Fruit fly (Drosophila melanogaster) whole organism, embryonic: Measurements from ENCODE around the gene Csk.

Experiments used
- Bgb ChIP-seq: fragments of 200-800 bp; sonication (Bioruptor generic); IDR thresholded peaks from 2 replicates; pipeline ENCODE4 v1.3.6; 2022; ENCODE audit warnings: missing biosample characterization, missing genetic modification characterization; ENCODE audit not compliant: partially characterized antibody
- CG10147 ChIP-seq: fragments of 200-800 bp; sonication (Bioruptor generic); optimal IDR thresholded peaks from 2 replicates; lab custom pipeline; 2019; ENCODE audit warnings: missing biosample characterization, mild to moderate bottlenecking, missing genetic modification characterization, moderate library complexity
- CG10274 ChIP-seq: fragments of 200-800 bp; sonication (Bioruptor generic); optimal IDR thresholded peaks from 3 replicates; lab custom pipeline; 2017; ENCODE audit warnings: missing biosample characterization, mild to moderate bottlenecking, missing genetic modification characterization
- CG13123 ChIP-seq: fragments of 200-800 bp; sonication (Bioruptor generic); optimal IDR thresholded peaks from 2 replicates; lab custom pipeline; 2016; ENCODE audit warnings: missing biosample characterization, missing genetic modification characterization
- CG14667 ChIP-seq: fragments of 200-800 bp; sonication (Bioruptor generic); IDR thresholded peaks from 2 replicates; pipeline ENCODE4 v1.3.6; 2022; ENCODE audit warnings: missing biosample characterization, missing genetic modification characterization
- CG15269 ChIP-seq: fragments of 200-800 bp; sonication (Bioruptor generic); optimal IDR thresholded peaks from 2 replicates; lab custom pipeline; 2018; ENCODE audit warnings: missing biosample characterization, mild to moderate bottlenecking, missing genetic modification characterization, moderate library complexity
- CG1529 ChIP-seq: fragments of 200-800 bp; sonication (Bioruptor generic); optimal IDR thresholded peaks from 3 replicates; lab custom pipeline; 2018; ENCODE audit warnings: missing biosample characterization, missing genetic modification characterization
- CG15479 ChIP-seq: fragments of 200-800 bp; sonication (Bioruptor generic); optimal IDR thresholded peaks from 3 replicates; lab custom pipeline; 2019; ENCODE audit warnings: missing biosample characterization, mild to moderate bottlenecking, missing genetic modification characterization, moderate library complexity
- CG2116 ChIP-seq: fragments of 200-800 bp; sonication (Bioruptor generic); optimal IDR thresholded peaks from 3 replicates; lab custom pipeline; 2018; ENCODE audit warnings: missing biosample characterization, mild to moderate bottlenecking, missing genetic modification characterization
- CG2129 ChIP-seq: fragments of 200-800 bp; sonication (Bioruptor generic); IDR thresholded peaks from 2 replicates; pipeline ENCODE4 v1.3.6; 2022; ENCODE audit warnings: missing biosample characterization, missing genetic modification characterization; ENCODE audit not compliant: partially characterized antibody
- CG2875 ChIP-seq: fragments of 200-800 bp; sonication (Bioruptor generic); optimal IDR thresholded peaks from 2 replicates; lab custom pipeline; 2017; ENCODE audit warnings: missing biosample characterization, mild to moderate bottlenecking, missing genetic modification characterization, missing genetic modification reagents
- CG31365 ChIP-seq: fragments of 200-800 bp; sonication (Bioruptor generic); optimal IDR thresholded peaks from 2 replicates; lab custom pipeline; 2018; ENCODE audit warnings: missing biosample characterization, mild to moderate bottlenecking, missing genetic modification characterization
- CG3726 ChIP-seq: fragments of 200-800 bp; sonication (Bioruptor generic); IDR thresholded peaks from 3 replicates; pipeline ENCODE4, ENCODE4 v1.3.6; 2022; ENCODE audit warnings: missing biosample characterization, missing genetic modification characterization
- CG4282 ChIP-seq: fragments of 200-800 bp; sonication (Bioruptor generic); optimal IDR thresholded peaks from 2 replicates; lab custom pipeline; 2016; ENCODE audit warnings: missing biosample characterization, missing genetic modification characterization
- CG4360 ChIP-seq: fragments of 200-800 bp; sonication (Bioruptor generic); IDR thresholded peaks from 2 replicates; pipeline ENCODE4 v1.3.6; 2022; ENCODE audit warnings: missing biosample characterization, missing genetic modification characterization
- CG7839 ChIP-seq: fragments of 200-800 bp; sonication (Bioruptor generic); optimal IDR thresholded peaks from 3 replicates; lab custom pipeline; 2018; ENCODE audit warnings: missing biosample characterization, mild to moderate bottlenecking, missing genetic modification characterization, moderate library complexity
- CG8281 ChIP-seq: fragments of 200-800 bp; sonication (Bioruptor generic); optimal IDR thresholded peaks from 2 replicates; lab custom pipeline; 2018; ENCODE audit warnings: missing biosample characterization, mild to moderate bottlenecking, missing genetic modification characterization, moderate library complexity
- CHES-1-like ChIP-seq: fragments of 200-800 bp; sonication (Bioruptor generic); optimal IDR thresholded peaks from 2 replicates; lab custom pipeline; 2016; ENCODE audit warnings: missing biosample characterization, missing genetic modification characterization
- Camta ChIP-seq: fragments of 200-800 bp; sonication (Bioruptor generic); optimal IDR thresholded peaks from 2 replicates; lab custom pipeline; 2016; ENCODE audit warnings: missing biosample characterization, missing genetic modification characterization
- Doc3 ChIP-seq: fragments of 200-800 bp; sonication (Bioruptor generic); IDR thresholded peaks from 3 replicates; pipeline ENCODE4 v1.3.6; 2022; ENCODE audit warnings: missing biosample characterization, missing genetic modification characterization; ENCODE audit not compliant: partially characterized antibody
- Elba2 ChIP-seq: fragments of 200-800 bp; sonication (Bioruptor generic); optimal IDR thresholded peaks from 3 replicates; lab custom pipeline; 2016; ENCODE audit warnings: missing biosample characterization, missing genetic modification characterization
- H2.0 ChIP-seq: fragments of 200-800 bp; sonication (Bioruptor generic); IDR thresholded peaks from 2 replicates; pipeline ENCODE4 v1.3.6; 2022; ENCODE audit warnings: missing biosample characterization, missing genetic modification characterization
- HHEX ChIP-seq: fragments of 200-800 bp; sonication (Bioruptor generic); optimal IDR thresholded peaks from 3 replicates; lab custom pipeline; 2017; ENCODE audit warnings: missing biosample characterization, mild to moderate bottlenecking, missing genetic modification characterization, missing genetic modification reagents
- Hr78 ChIP-seq, 2 experiments: fragments of 200-800 bp in 1 of 2; fragments of >200 bp in 1 of 2; sonication (Bioruptor generic) in 1 of 2; optimal IDR thresholded peaks; 2 replicates each; lab custom pipeline; 2017 to 2019; ENCODE audit warnings: missing biosample characterization in 2 of 2, missing genetic modification characterization in 2 of 2, mild to moderate bottlenecking in 1 of 2, moderate library complexity in 1 of 2
- Opbp ChIP-seq: fragments of 200-800 bp; sonication (Bioruptor generic); IDR thresholded peaks from 3 replicates; pipeline ENCODE4 v1.3.6; 2022; ENCODE audit warnings: missing biosample characterization, missing genetic modification characterization; ENCODE audit not compliant: partially characterized antibody
- Sry-β ChIP-seq: fragments of 200-800 bp; sonication (Bioruptor generic); optimal IDR thresholded peaks from 2 replicates; lab custom pipeline; 2018; ENCODE audit warnings: missing biosample characterization, mild to moderate bottlenecking, missing genetic modification characterization, moderate library complexity
- Ssrp ChIP-seq: fragments of 200-800 bp; sonication (Bioruptor generic); optimal IDR thresholded peaks from 2 replicates; lab custom pipeline; 2018; ENCODE audit warnings: missing biosample characterization, mild to moderate bottlenecking, missing genetic modification characterization, moderate library complexity
- TFAM ChIP-seq: fragments of 200-800 bp; sonication (Bioruptor generic); optimal IDR thresholded peaks from 2 replicates; lab custom pipeline; 2017; ENCODE audit warnings: missing biosample characterization, missing genetic modification characterization, inconsistent platforms
- Usf ChIP-seq: fragments of 200-800 bp; sonication (Bioruptor generic); optimal IDR thresholded peaks from 2 replicates; lab custom pipeline; 2017; ENCODE audit warnings: missing genotype, missing biosample characterization, missing genetic modification characterization
- ara ChIP-seq: fragments of 200-800 bp; sonication (Bioruptor generic); IDR thresholded peaks from 2 replicates; pipeline ENCODE4 v1.3.6; 2022; ENCODE audit warnings: missing biosample characterization, missing genetic modification characterization
- ase ChIP-seq: fragments of 200-800 bp; sonication (Bioruptor generic); IDR thresholded peaks from 3 replicates; pipeline ENCODE4 v1.3.6; 2022; ENCODE audit warnings: missing biosample characterization, missing genetic modification characterization
- chinmo ChIP-seq: fragments of 200-800 bp; sonication (Bioruptor generic); IDR thresholded peaks from 4 replicates; pipeline ENCODE4 v1.3.6; 2022; ENCODE audit warnings: missing biosample characterization, missing genetic modification characterization; ENCODE audit not compliant: partially characterized antibody
- eve ChIP-seq, 2 experiments: fragments of >200 bp; optimal IDR thresholded peaks; 2 replicates each; lab custom pipeline; 2017; ENCODE audit warnings: missing biosample characterization in 2 of 2, missing genetic modification characterization in 2 of 2
- ewg ChIP-seq: fragments of 200-800 bp; sonication (Bioruptor generic); optimal IDR thresholded peaks from 3 replicates; lab custom pipeline; 2017; ENCODE audit warnings: mild to moderate bottlenecking, missing biosample characterization, missing genetic modification reagents, missing genetic modification characterization
- eyg ChIP-seq: fragments of 200-800 bp; sonication (Bioruptor generic); optimal IDR thresholded peaks from 3 replicates; lab custom pipeline; 2016; ENCODE audit warnings: missing biosample characterization, missing genetic modification characterization
- fd102C ChIP-seq: fragments of 200-800 bp; sonication (Bioruptor generic); optimal IDR thresholded peaks from 2 replicates; lab custom pipeline; 2018; ENCODE audit warnings: missing biosample characterization, mild to moderate bottlenecking, missing genetic modification characterization, moderate library complexity
- jigr1 ChIP-seq: fragments of 200-800 bp; sonication (Bioruptor generic); IDR thresholded peaks from 3 replicates; pipeline ENCODE4 v1.3.6; 2022; ENCODE audit warnings: missing biosample characterization, missing genetic modification characterization
- lbe ChIP-seq: fragments of 200-800 bp; sonication (Bioruptor generic); optimal IDR thresholded peaks from 2 replicates; lab custom pipeline; 2016; ENCODE audit warnings: missing biosample characterization, mild to moderate bottlenecking, missing genetic modification characterization
- luna ChIP-seq: fragments of 200-800 bp; sonication (Bioruptor generic); optimal IDR thresholded peaks from 2 replicates; lab custom pipeline; 2016; ENCODE audit warnings: missing biosample characterization, missing genetic modification characterization
- pho ChIP-seq: fragments of 200-800 bp; sonication (Bioruptor generic); optimal IDR thresholded peaks from 2 replicates; lab custom pipeline; 2016; ENCODE audit warnings: missing biosample characterization, missing genetic modification characterization
- prd ChIP-seq, 3 experiments: fragments of >200 bp in 2 of 3; fragments of 200-800 bp in 1 of 3; sonication (Bioruptor generic) in 1 of 3; optimal IDR thresholded peaks in 2 of 3; IDR thresholded peaks in 1 of 3; 2 replicates in 2 of 3; 3 replicates in 1 of 3; pipeline versions ENCODE4 v1.3.6 to Lab custom; 2017 to 2022; ENCODE audit warnings: missing biosample characterization in 1 of 3, missing genetic modification characterization in 1 of 3
- pum ChIP-seq: fragments of 200-800 bp; sonication (Bioruptor generic); optimal IDR thresholded peaks from 2 replicates; lab custom pipeline; 2016; ENCODE audit warnings: missing biosample characterization, missing genetic modification characterization
- sens ChIP-seq: fragments of 200-800 bp; sonication (Bioruptor generic); peaks from one replicate; lab custom pipeline; 2016; ENCODE audit warnings: missing biosample characterization, missing genetic modification characterization
- sna ChIP-seq: fragments of 200-800 bp; sonication (Bioruptor generic); IDR thresholded peaks from 2 replicates; pipeline ENCODE4 v1.3.6; 2022; ENCODE audit warnings: missing biosample characterization, missing genetic modification characterization; ENCODE audit not compliant: partially characterized antibody
- ssp ChIP-seq: fragments of 200-800 bp; sonication (Bioruptor generic); IDR thresholded peaks from 2 replicates; pipeline ENCODE4 v1.3.6; 2022; ENCODE audit warnings: missing biosample characterization, missing genetic modification characterization
- unpg ChIP-seq: fragments of 200-800 bp; sonication (Bioruptor generic); optimal IDR thresholded peaks from 3 replicates; lab custom pipeline; 2018; ENCODE audit warnings: missing biosample characterization, mild to moderate bottlenecking, missing genetic modification characterization, moderate library complexity
- wek ChIP-seq: fragments of 200-800 bp; sonication (Bioruptor generic); optimal IDR thresholded peaks from 3 replicates; lab custom pipeline; 2018; ENCODE audit warnings: missing biosample characterization, mild to moderate bottlenecking, missing genetic modification characterization, moderate library complexity
- zf30C ChIP-seq: fragments of 200-800 bp; sonication (Bioruptor generic); optimal IDR thresholded peaks from 3 replicates; lab custom pipeline; 2018; ENCODE audit warnings: missing biosample characterization, mild to moderate bottlenecking, missing genetic modification characterization

The Csk gene

DNA sequence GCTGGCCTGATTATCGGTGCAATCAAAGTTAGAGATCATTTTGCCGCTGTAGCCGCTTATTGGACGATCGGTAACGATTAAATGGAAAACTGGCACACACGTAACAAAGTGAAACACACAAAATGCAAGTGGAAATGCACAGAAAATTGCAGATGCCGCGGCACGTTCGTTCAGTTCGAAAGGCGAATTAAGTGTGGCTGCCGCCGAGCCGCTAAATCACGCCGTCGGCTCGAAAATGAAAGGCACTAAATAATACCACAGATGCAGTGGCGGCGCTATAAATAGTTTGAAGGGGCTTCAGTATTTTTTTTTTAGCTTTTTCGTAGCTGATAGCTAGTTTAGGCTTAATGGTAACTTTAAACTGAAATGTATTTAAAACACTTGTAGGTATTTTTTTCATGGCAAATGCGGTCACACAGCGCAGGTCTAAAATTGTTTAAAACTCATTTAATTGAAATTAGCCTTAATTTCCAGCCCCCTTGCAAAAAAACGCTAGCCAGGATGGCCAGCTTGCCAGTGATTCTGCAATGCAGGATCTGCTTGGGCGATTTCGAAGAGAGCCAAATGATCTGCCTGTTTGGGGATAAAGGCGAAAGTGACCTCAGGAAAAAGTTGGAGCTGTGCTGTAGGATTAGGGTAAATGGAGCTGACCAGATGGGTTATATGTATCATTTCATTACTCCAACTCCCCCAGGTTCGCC lies 30.6 kb downstream of the Csk start, which contains the start of the genes Jupiter and CG14710 (continued):
- TF ChIP-seq CG15269 (tag; lab: Kevin White, UChicago) = peak; percentile 30
- TF ChIP-seq CG2116 (GFP tag; lab: Kevin White, UChicago) = peak; percentile 62
- TF ChIP-seq fd102C (GFP tag; lab: Kevin White, UChicago) = no peak
- no peak for TF ChIP-seq eve (GFP tag; optimal IDR thresholded peaks at IDR 0.05; lab: Kevin White, UChicago)
- TF ChIP-seq CG10147 (GFP tag; lab: Kevin White, UChicago) = peak; percentile 31
- TF ChIP-seq CG4360 (GFP tag; lab: Robert Waterston, UW) = no peak
- TF ChIP-seq luna = no peak
- peak; percentile 73; the same call in 1 of the 4 replicates for TF ChIP-seq chinmo (GFP tag; lab: Robert Waterston, UW)
- peak; percentile 84 for TF ChIP-seq Sry-β (GFP tag; lab: Kevin White, UChicago)
- TF ChIP-seq CG2129 (GFP tag; lab: Robert Waterston, UW) = no peak
- TF ChIP-seq CG1529 (GFP tag; lab: Kevin White, UChicago) = no peak
- TF ChIP-seq Hr78 (GFP tag; optimal IDR thresholded peaks at IDR 0.05; lab: Kevin White, UChicago) = no peak
- no peak for TF ChIP-seq ara (GFP tag; lab: Robert Waterston, UW)
- no peak for TF ChIP-seq CG31365 (tag; lab: Kevin White, UChicago)
- peak; percentile 55 for TF ChIP-seq CG7839 (tag; lab: Kevin White, UChicago)
- no peak for TF ChIP-seq CG8281
- TF ChIP-seq pum (GFP tag; lab: Kevin White, UChicago) = peak; percentile 75
- peak; percentile 53 for TF ChIP-seq unpg (GFP tag; lab: Kevin White, UChicago)
- TF ChIP-seq H2.0 (GFP tag; lab: Robert Waterston, UW) = 0 out of 2 replicates have a peak, but pooled peaks have one; percentile 21
- TF ChIP-seq Opbp (GFP tag; lab: Robert Waterston, UW) = no peak; the same call in 2 of the 3 replicates
- TF ChIP-seq ssp (GFP tag; lab: Robert Waterston, UW) = peak; percentile 73
- peak; percentile 90 for TF ChIP-seq CHES-1-like
- no peak for TF ChIP-seq CG2875
- TF ChIP-seq wek (GFP tag; lab: Kevin White, UChicago) = no peak
- no peak for TF ChIP-seq ase (GFP tag; lab: Robert Waterston, UW)
- TF ChIP-seq Bgb = no peak; the same call in 1 of the 2 replicates
- TF ChIP-seq Elba2 = peak; percentile 46
- TF ChIP-seq zf30C (GFP tag; lab: Kevin White, UChicago) = peak; percentile 13
- no peak for TF ChIP-seq sna (GFP tag; lab: Robert Waterston, UW)
- peak; percentile 53 for TF ChIP-seq CG13123
- no peak for TF ChIP-seq HHEX
- TF ChIP-seq Ssrp (tag; lab: Kevin White, UChicago) = peak; percentile 40
- peak; percentile 78 for TF ChIP-seq pho (GFP tag; lab: Kevin White, UChicago)
- no peak for TF ChIP-seq Usf
- TF ChIP-seq CG15479 (GFP tag; lab: Kevin White, UChicago) = peak; percentile 4
- TF ChIP-seq CG4282 (GFP tag; lab: Kevin White, UChicago) = peak; percentile 15
- no peak for TF ChIP-seq CG10274 (GFP tag; lab: Kevin White, UChicago)
- peak; percentile 97 for TF ChIP-seq sens (GFP tag; lab: Kevin White, UChicago)
- TF ChIP-seq ewg (GFP tag; lab: Kevin White, UChicago) = peak; percentile 70
- peak; percentile 14; the same call in 1 of the 3 replicates for TF ChIP-seq jigr1 (GFP tag; lab: Robert Waterston, UW)
- no peak for TF ChIP-seq CG3726 (GFP tag; lab: Robert Waterston, UW)
- TF ChIP-seq lbe (GFP tag; lab: Kevin White, UChicago) = peak; percentile 46
- no peak for TF ChIP-seq Doc3 (GFP tag; lab: Robert Waterston, UW)
- TF ChIP-seq eyg = no peak
- TF ChIP-seq prd (optimal IDR thresholded peaks at IDR 0.05; lab: Kevin White, UChicago) = no peak
- peak; percentile 84 for TF ChIP-seq prd (GFP tag; IDR thresholded peaks at IDR 0.05; lab: Robert Waterston, UW)
- peak; percentile 27 for TF ChIP-seq Camta (GFP tag; lab: Kevin White, UChicago)
- TF ChIP-seq CG14667 (GFP tag; lab: Robert Waterston, UW) = peak; percentile 53; the same call in 1 of the 2 replicates
- no peak for TF ChIP-seq TFAM (GFP tag; lab: Kevin White, UChicago)
